Fruit fly (Drosophila melanogaster) whole organism, embryonic: ENCODE measurements around the gene CG13694.
A peak's percentile ranks its signal among the peaks of the same experiment; 100 is the strongest.

Source experiments
- Adf1 ChIP-seq: fragments of 200-800 bp; sonication (Bioruptor generic); IDR thresholded peaks from 2 replicates; pipeline ENCODE4 v1.3.6; 2022; ENCODE audit warnings: missing biosample characterization, missing genetic modification characterization
- CG1024 ChIP-seq: fragments of 200-800 bp; sonication (Bioruptor generic); IDR thresholded peaks from 2 replicates; pipeline ENCODE4 v1.3.6; 2022; ENCODE audit warnings: missing biosample characterization, missing genetic modification characterization
- CG11085 ChIP-seq: fragments of 200-800 bp; sonication (Bioruptor generic); IDR thresholded peaks from 2 replicates; pipeline ENCODE4 v1.3.6; 2022; ENCODE audit warnings: missing biosample characterization, missing genetic modification characterization
- CG11695 ChIP-seq: fragments of 200-800 bp; sonication (Bioruptor generic); IDR thresholded peaks from 3 replicates; pipeline ENCODE4 v1.3.6; 2022; ENCODE audit warnings: missing biosample characterization, missing genetic modification characterization
- CG12155 ChIP-seq: fragments of 200-800 bp; sonication (Bioruptor generic); optimal IDR thresholded peaks from 3 replicates; lab custom pipeline; 2016; ENCODE audit warnings: missing biosample characterization, missing genetic modification characterization
- CG12769 ChIP-seq: fragments of 200-800 bp; sonication (Bioruptor generic); optimal IDR thresholded peaks from 2 replicates; lab custom pipeline; 2019; ENCODE audit warnings: missing biosample characterization, mild to moderate bottlenecking, missing genetic modification characterization, moderate library complexity
- CG14710 ChIP-seq: fragments of 200-800 bp; sonication (Bioruptor generic); optimal IDR thresholded peaks from 3 replicates; lab custom pipeline; 2019; ENCODE audit warnings: missing biosample characterization, mild to moderate bottlenecking, missing genetic modification characterization, moderate library complexity
- CG15514 ChIP-seq: fragments of 200-800 bp; sonication (Bioruptor generic); optimal IDR thresholded peaks from 3 replicates; lab custom pipeline; 2017; ENCODE audit warnings: missing biosample characterization, missing genetic modification characterization, mild to moderate bottlenecking, moderate library complexity, missing genetic modification reagents
- CG15601 ChIP-seq: fragments of 200-800 bp; sonication (Bioruptor generic); optimal IDR thresholded peaks from 3 replicates; lab custom pipeline; 2019; ENCODE audit warnings: missing biosample characterization, mild to moderate bottlenecking, missing genetic modification characterization, moderate library complexity
- CG34422 ChIP-seq: fragments of 200-800 bp; sonication (Bioruptor generic); IDR thresholded peaks from 3 replicates; pipeline ENCODE4 v1.3.6; 2022; ENCODE audit warnings: missing biosample characterization, missing genetic modification characterization
- CG4328 ChIP-seq: fragments of 200-800 bp; sonication (Bioruptor generic); optimal IDR thresholded peaks from 3 replicates; lab custom pipeline; 2017; ENCODE audit warnings: missing biosample characterization, missing genetic modification reagents, missing genetic modification characterization
- CG4360 ChIP-seq: fragments of 200-800 bp; sonication (Bioruptor generic); IDR thresholded peaks from 2 replicates; pipeline ENCODE4 v1.3.6; 2022; ENCODE audit warnings: missing biosample characterization, missing genetic modification characterization
- CG4820 ChIP-seq: fragments of 200-800 bp; sonication (Bioruptor generic); optimal IDR thresholded peaks from 3 replicates; lab custom pipeline; 2016; ENCODE audit warnings: missing biosample characterization, missing genetic modification characterization
- CG6689 ChIP-seq: fragments of 200-800 bp; sonication (Bioruptor generic); IDR thresholded peaks from 2 replicates; pipeline ENCODE4 v1.3.6; 2022; ENCODE audit warnings: missing biosample characterization, missing genetic modification characterization
- CG6765 ChIP-seq: fragments of 200-800 bp; sonication (Bioruptor generic); optimal IDR thresholded peaks from 3 replicates; lab custom pipeline; 2017; ENCODE audit warnings: missing biosample characterization, mild to moderate bottlenecking, missing genetic modification characterization
- CG6791 ChIP-seq: fragments of 200-800 bp; sonication (Bioruptor generic); IDR thresholded peaks from 3 replicates; pipeline ENCODE4 v1.3.6; 2022; ENCODE audit warnings: missing biosample characterization, missing genetic modification characterization; ENCODE audit not compliant: partially characterized antibody
- CG7839 ChIP-seq: fragments of 200-800 bp; sonication (Bioruptor generic); optimal IDR thresholded peaks from 3 replicates; lab custom pipeline; 2018; ENCODE audit warnings: missing biosample characterization, mild to moderate bottlenecking, missing genetic modification characterization, moderate library complexity
- CG8765 ChIP-seq: fragments of 200-800 bp; sonication (Bioruptor generic); IDR thresholded peaks from 2 replicates; pipeline ENCODE4 v1.3.6; 2022; ENCODE audit warnings: missing biosample characterization, missing genetic modification characterization
- CG8924 ChIP-seq: fragments of 200-800 bp; optimal IDR thresholded peaks from 3 replicates; lab custom pipeline; 2019; ENCODE audit warnings: missing biosample characterization, mild to moderate bottlenecking, missing genetic modification characterization, moderate library complexity
- CG9437 ChIP-seq: fragments of 200-800 bp; sonication (Bioruptor generic); optimal IDR thresholded peaks from 2 replicates; lab custom pipeline; 2018; ENCODE audit warnings: missing biosample characterization, mild to moderate bottlenecking, missing genetic modification characterization
- CTCF ChIP-seq: fragments of 200-800 bp; sonication (Bioruptor generic); optimal IDR thresholded peaks from 2 replicates; lab custom pipeline; 2017; ENCODE audit warnings: missing biosample characterization, mild to moderate bottlenecking, missing genetic modification characterization, moderate library complexity
- CkIIα-i1 ChIP-seq: fragments of 200-800 bp; sonication (Bioruptor generic); IDR thresholded peaks from 2 replicates; pipeline ENCODE4 v1.3.6; 2022; ENCODE audit warnings: missing biosample characterization, missing genetic modification characterization
- D ChIP-seq, 2 experiments: fragments of 200-800 bp in 1 of 2; fragments of >200 bp in 1 of 2; sonication (Bioruptor generic) in 1 of 2; optimal IDR thresholded peaks; 2 replicates in 1 of 2; 3 replicates in 1 of 2; lab custom pipeline; 2017; ENCODE audit warnings: mild to moderate bottlenecking in 1 of 2, missing biosample characterization in 1 of 2, missing genetic modification characterization in 1 of 2, missing genetic modification reagents in 1 of 2
- Deaf1 ChIP-seq: fragments of 200-800 bp; optimal IDR thresholded peaks from 3 replicates; lab custom pipeline; 2019; ENCODE audit warnings: missing biosample characterization, mild to moderate bottlenecking, missing genetic modification characterization, moderate library complexity
- Dll ChIP-seq: fragments of 200-800 bp; sonication (Bioruptor generic); IDR thresholded peaks from 4 replicates; pipeline ENCODE4 v1.3.6; 2022; ENCODE audit warnings: missing biosample characterization, missing genetic modification characterization; ENCODE audit not compliant: partially characterized antibody
- Doc3 ChIP-seq: fragments of 200-800 bp; sonication (Bioruptor generic); IDR thresholded peaks from 3 replicates; pipeline ENCODE4 v1.3.6; 2022; ENCODE audit warnings: missing biosample characterization, missing genetic modification characterization; ENCODE audit not compliant: partially characterized antibody
- Gug ChIP-seq: fragments of 200-800 bp; sonication (Bioruptor generic); IDR thresholded peaks from 4 replicates; pipeline ENCODE4 v1.3.6; 2022; ENCODE audit warnings: missing biosample characterization, missing genetic modification characterization
- Myb ChIP-seq: fragments of 200-800 bp; sonication (Bioruptor generic); optimal IDR thresholded peaks from 2 replicates; lab custom pipeline; 2016; ENCODE audit warnings: missing biosample characterization, missing genetic modification characterization
- NFAT ChIP-seq: fragments of 200-800 bp; sonication (Bioruptor generic); IDR thresholded peaks from 2 replicates; pipeline ENCODE4 v1.3.6; 2022; ENCODE audit warnings: missing biosample characterization, missing genetic modification characterization
- Neu2 ChIP-seq: fragments of 200-800 bp; sonication (Bioruptor generic); optimal IDR thresholded peaks from 3 replicates; lab custom pipeline; 2016; ENCODE audit warnings: missing biosample characterization, missing genetic modification characterization, borderline replicate concordance
- dmrt99B ChIP-seq: fragments of 200-800 bp; sonication (Bioruptor generic); optimal IDR thresholded peaks from 2 replicates; lab custom pipeline; 2018; ENCODE audit warnings: missing biosample characterization, mild to moderate bottlenecking, missing genetic modification characterization, moderate library complexity
- gro ChIP-seq: fragments of 200-800 bp; sonication (Bioruptor generic); optimal IDR thresholded peaks from 2 replicates; lab custom pipeline; 2016; ENCODE audit warnings: missing biosample characterization, missing genetic modification characterization
- ham ChIP-seq: fragments of 200-800 bp; sonication (Bioruptor generic); IDR thresholded peaks from 2 replicates; pipeline ENCODE4 v1.3.6; 2022; ENCODE audit warnings: missing biosample characterization, missing genetic modification characterization
- hbn ChIP-seq: fragments of 200-800 bp; sonication (Bioruptor generic); IDR thresholded peaks from 2 replicates; pipeline ENCODE4 v1.3.6; 2022; ENCODE audit warnings: missing biosample characterization, missing genetic modification characterization; ENCODE audit not compliant: partially characterized antibody
- inv ChIP-seq: fragments of 200-800 bp; sonication (Bioruptor generic); IDR thresholded peaks from 2 replicates; pipeline ENCODE4 v1.3.6; 2022; ENCODE audit warnings: missing biosample characterization, missing genetic modification characterization; ENCODE audit not compliant: partially characterized antibody
- knrl ChIP-seq: fragments of 200-800 bp; sonication (Bioruptor generic); IDR thresholded peaks from 3 replicates; pipeline ENCODE4 v1.3.6; 2022; ENCODE audit warnings: missing biosample characterization, missing genetic modification characterization; ENCODE audit not compliant: partially characterized antibody
- lbe ChIP-seq: fragments of 200-800 bp; sonication (Bioruptor generic); optimal IDR thresholded peaks from 2 replicates; lab custom pipeline; 2016; ENCODE audit warnings: missing biosample characterization, mild to moderate bottlenecking, missing genetic modification characterization
- nerfin-1 ChIP-seq: fragments of 200-800 bp; sonication (Bioruptor generic); optimal IDR thresholded peaks from 3 replicates; lab custom pipeline; 2019; ENCODE audit warnings: missing biosample characterization, mild to moderate bottlenecking, missing genetic modification characterization, moderate library complexity
- nerfin-2 ChIP-seq: fragments of 200-800 bp; sonication (Bioruptor generic); IDR thresholded peaks from 2 replicates; pipeline ENCODE4 v1.3.6; 2022; ENCODE audit warnings: missing biosample characterization, missing genetic modification characterization; ENCODE audit not compliant: partially characterized antibody
- pnt ChIP-seq: fragments of 200-800 bp; sonication (Bioruptor generic); optimal IDR thresholded peaks from 3 replicates; lab custom pipeline; 2016; ENCODE audit warnings: missing biosample characterization, missing genetic modification characterization
- pzg ChIP-seq: fragments of 200-800 bp; sonication (Bioruptor generic); optimal IDR thresholded peaks from 3 replicates; lab custom pipeline; 2018; ENCODE audit warnings: missing biosample characterization, mild to moderate bottlenecking, missing genetic modification characterization, moderate library complexity
- sens ChIP-seq: fragments of 200-800 bp; sonication (Bioruptor generic); peaks from one replicate; lab custom pipeline; 2016; ENCODE audit warnings: missing biosample characterization, missing genetic modification characterization
- seq ChIP-seq: fragments of 200-800 bp; sonication (Bioruptor generic); IDR thresholded peaks from 2 replicates; pipeline ENCODE4 v1.3.6; 2022; ENCODE audit warnings: missing biosample characterization, missing genetic modification characterization
- sim ChIP-seq: fragments of 200-800 bp; sonication (Bioruptor generic); IDR thresholded peaks from 2 replicates; pipeline ENCODE4 v1.3.6; 2022; ENCODE audit warnings: missing biosample characterization, missing genetic modification characterization
- sima ChIP-seq: fragments of 200-800 bp; sonication (Bioruptor generic); optimal IDR thresholded peaks from 2 replicates; lab custom pipeline; 2016; ENCODE audit warnings: missing biosample characterization, missing genetic modification characterization
- slbo ChIP-seq: fragments of 200-800 bp; sonication (Bioruptor generic); IDR thresholded peaks from 2 replicates; pipeline ENCODE4 v1.3.6; 2022; ENCODE audit warnings: missing biosample characterization, missing genetic modification characterization
- so ChIP-seq: fragments of 200-800 bp; sonication (Bioruptor generic); IDR thresholded peaks from 3 replicates; pipeline ENCODE4 v1.3.6; 2022; ENCODE audit warnings: missing biosample characterization, missing genetic modification characterization
- sqz ChIP-seq: fragments of 200-800 bp; sonication (Bioruptor generic); optimal IDR thresholded peaks from 3 replicates; lab custom pipeline; 2018; ENCODE audit warnings: missing biosample characterization, mild to moderate bottlenecking, missing genetic modification characterization

The CG13694 gene

DNA sequence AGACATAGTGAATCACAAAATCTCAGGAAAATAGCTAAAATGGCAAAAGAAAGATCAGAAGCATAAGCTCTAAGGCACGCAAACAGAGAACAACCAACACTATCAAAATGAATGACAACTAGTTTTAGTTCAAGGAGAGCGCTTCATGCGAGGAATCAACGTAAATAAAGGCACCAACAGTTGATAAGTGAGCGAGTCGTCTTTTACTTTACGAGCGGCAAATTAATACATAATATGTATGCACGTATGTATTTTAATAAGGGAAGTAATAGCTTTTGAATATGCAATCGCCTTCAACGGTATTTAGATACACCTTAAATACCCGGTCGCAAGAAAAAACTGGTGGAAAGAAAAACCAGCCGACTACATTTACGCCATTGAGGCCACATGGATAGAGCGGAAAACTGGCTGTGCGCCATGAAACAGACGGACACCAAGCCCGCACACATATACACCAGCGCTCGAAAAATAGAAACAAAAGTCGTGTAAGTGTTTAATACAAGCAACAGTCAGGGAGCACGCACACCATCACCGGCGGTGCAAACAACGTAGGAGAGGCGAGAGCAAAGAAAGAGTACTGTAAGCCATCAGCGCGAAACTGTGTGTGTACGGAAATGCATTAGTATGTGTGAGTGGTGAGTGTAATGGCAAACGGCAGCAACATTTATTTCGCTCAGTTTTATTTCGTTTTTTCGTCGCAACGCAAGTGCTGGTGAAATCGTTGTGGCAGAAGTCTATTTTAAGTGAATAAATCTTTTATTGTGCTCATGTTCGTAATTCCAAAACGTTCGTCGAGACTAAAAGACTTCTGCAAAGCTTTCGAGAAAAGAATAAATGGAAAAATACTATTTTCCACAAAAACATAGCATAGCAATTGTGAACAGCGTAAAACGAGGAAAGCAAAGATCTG lies 49.7 kb downstream of the CG13694 start, which contains the start of gene dbr (continued):
- TF ChIP-seq gro = peak; percentile 31
- TF ChIP-seq CG6791 = no peak
- peak; percentile 37 for TF ChIP-seq dmrt99B (tag; lab: Kevin White, UChicago)
- no peak for TF ChIP-seq sqz (GFP tag; lab: Kevin White, UChicago)
- TF ChIP-seq CG14710 (tag; lab: Kevin White, UChicago) = no peak
- peak; percentile 35; the same call in 1 of the 3 replicates for TF ChIP-seq so (GFP tag; lab: Robert Waterston, UW)
- no peak for TF ChIP-seq ham
- peak; percentile 8 for TF ChIP-seq D (optimal IDR thresholded peaks at IDR 0.05; lab: Kevin White, UChicago)
- peak; percentile 25 for TF ChIP-seq D (GFP tag; optimal IDR thresholded peaks at IDR 0.05; lab: Kevin White, UChicago)
- TF ChIP-seq Myb (GFP tag; lab: Kevin White, UChicago) = no peak
- TF ChIP-seq CTCF (GFP tag; lab: Kevin White, UChicago) = no peak
- no peak for TF ChIP-seq Neu2 (GFP tag; lab: Kevin White, UChicago)
- no peak for TF ChIP-seq pnt (GFP tag; lab: Kevin White, UChicago)
- TF ChIP-seq CG9437 (GFP tag; lab: Kevin White, UChicago) = no peak
- no peak for TF ChIP-seq pzg (GFP tag; lab: Kevin White, UChicago)
- TF ChIP-seq knrl = 0 out of 3 replicates have a peak, but pooled peaks have one; percentile 11
- TF ChIP-seq seq (GFP tag; lab: Robert Waterston, UW) = no peak; the same call in 1 of the 2 replicates
- TF ChIP-seq hbn = peak; percentile 26; the same call in 1 of the 2 replicates
- TF ChIP-seq CG15601 (tag; lab: Kevin White, UChicago) = no peak
- TF ChIP-seq CG34422 (GFP tag; lab: Robert Waterston, UW) = peak; percentile 10; the same call in 1 of the 3 replicates
- no peak for TF ChIP-seq Gug
- TF ChIP-seq slbo = no peak
- TF ChIP-seq Adf1 = peak; percentile 36; the same call in 1 of the 2 replicates
- peak; percentile 84 for TF ChIP-seq sens (GFP tag; lab: Kevin White, UChicago)
- peak; percentile 54 for TF ChIP-seq CG12769 (tag; lab: Kevin White, UChicago)
- peak; percentile 33 for TF ChIP-seq CG6765 (GFP tag; lab: Kevin White, UChicago)
- TF ChIP-seq CG11085 (GFP tag; lab: Robert Waterston, UW) = no peak
- no peak for TF ChIP-seq sim (GFP tag; lab: Robert Waterston, UW)
- TF ChIP-seq CG11695 (GFP tag; lab: Robert Waterston, UW) = no peak; the same call in 2 of the 3 replicates
- TF ChIP-seq CG1024 = no peak
- TF ChIP-seq CG7839 (tag; lab: Kevin White, UChicago) = no peak
- no peak for TF ChIP-seq CG6689 (GFP tag; lab: Robert Waterston, UW)
- TF ChIP-seq CG4360 (GFP tag; lab: Robert Waterston, UW) = no peak
- no peak for TF ChIP-seq NFAT (GFP tag; lab: Robert Waterston, UW)
- TF ChIP-seq Dll (GFP tag; lab: Robert Waterston, UW) = no peak
- no peak for TF ChIP-seq CG12155 (GFP tag; lab: Kevin White, UChicago)
- TF ChIP-seq nerfin-2 (GFP tag; lab: Robert Waterston, UW) = no peak
- TF ChIP-seq inv (GFP tag; lab: Robert Waterston, UW) = no peak
- peak; percentile 65 for TF ChIP-seq Deaf1 (tag; lab: Kevin White, UChicago)
- TF ChIP-seq lbe = peak; percentile 9
- peak; percentile 14 for TF ChIP-seq CG15514 (GFP tag; lab: Kevin White, UChicago)
- peak; percentile 63 for TF ChIP-seq CG8924 (tag; lab: Kevin White, UChicago)
- no peak for TF ChIP-seq CG8765
- no peak for TF ChIP-seq CG4820
- TF ChIP-seq sima (GFP tag; lab: Kevin White, UChicago) = no peak
- no peak for TF ChIP-seq CkIIα-i1 (GFP tag; lab: Robert Waterston, UW)
- TF ChIP-seq nerfin-1 (tag; lab: Kevin White, UChicago) = peak; percentile 24
- TF ChIP-seq CG4328 (GFP tag; lab: Kevin White, UChicago) = peak; percentile 33
- no peak for TF ChIP-seq Doc3
